Fruit fly (Drosophila melanogaster): ENCODE measurements around the gene Argk1.

DNA sequence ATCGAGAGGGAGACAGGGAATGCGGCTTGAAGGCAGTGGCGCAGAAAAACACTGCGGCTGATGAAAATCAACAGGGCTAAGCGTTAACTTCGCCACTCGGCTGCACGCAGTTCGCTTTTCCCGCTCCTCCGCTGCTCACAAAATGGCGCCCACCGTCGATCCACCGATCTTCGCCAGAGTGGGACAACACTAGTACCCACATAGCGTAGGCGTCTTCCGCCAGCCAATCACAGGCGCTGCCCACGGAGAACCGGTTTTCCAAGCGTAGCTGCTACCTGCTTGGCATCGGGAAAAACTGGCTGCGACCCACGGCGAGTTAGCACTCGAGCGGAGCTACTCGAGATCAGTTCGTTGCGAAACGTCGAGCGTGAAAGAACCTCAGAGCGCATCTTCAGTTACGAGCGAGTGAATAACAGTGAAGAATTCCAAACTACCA, 24.8 kb downstream of the Argk1 start, which contains the start of gene Doc1:
- no peak for TF ChIP-seq ttk (optimal IDR thresholded peaks at IDR 0.05)
- no peak for TF ChIP-seq Myc (optimal IDR thresholded peaks at IDR 0.05)
- no peak for TF ChIP-seq psq (optimal IDR thresholded peaks at IDR 0.05)
- no peak for TF ChIP-seq insv (optimal IDR thresholded peaks at IDR 0.05)
- TF ChIP-seq h (optimal IDR thresholded peaks at IDR 0.05) = no peak

Data from Kc167 (cell line).